Fruit fly (Drosophila melanogaster) whole organism, pupa: ENCODE data around the gene nes.

Experiments used
- CG10348 ChIP-seq: fragments of 200-800 bp; sonication (Bioruptor generic); IDR thresholded peaks from 2 replicates; pipeline ENCODE4 v1.3.6; 2022; ENCODE audit warnings: missing biosample characterization, missing genetic modification characterization
- CG12605 ChIP-seq: fragments of 200-800 bp; sonication (Bioruptor generic); IDR thresholded peaks from 2 replicates; pipeline ENCODE4 v1.3.6; 2022; ENCODE audit warnings: missing biosample characterization, missing genetic modification characterization
- CG13204 ChIP-seq: fragments of 200-800 bp; sonication (Bioruptor generic); optimal IDR thresholded peaks from 2 replicates; lab custom pipeline; 2018; ENCODE audit warnings: missing biosample characterization, mild to moderate bottlenecking, missing genetic modification characterization, moderate library complexity
- CG14655 ChIP-seq: fragments of 200-800 bp; sonication (Bioruptor generic); optimal IDR thresholded peaks from 3 replicates; lab custom pipeline; 2017; ENCODE audit warnings: mild to moderate bottlenecking, missing biosample characterization, missing genetic modification reagents, missing genetic modification characterization
- CG15710 ChIP-seq: fragments of 200-800 bp; sonication (Bioruptor generic); optimal IDR thresholded peaks from 2 replicates; lab custom pipeline; 2018; ENCODE audit warnings: missing biosample characterization, mild to moderate bottlenecking, missing genetic modification characterization, moderate library complexity
- CG17806 ChIP-seq: fragments of 200-800 bp; sonication (Bioruptor generic); optimal IDR thresholded peaks from 2 replicates; lab custom pipeline; 2018; ENCODE audit warnings: missing biosample characterization, mild to moderate bottlenecking, missing genetic modification characterization, moderate library complexity
- CG32121 ChIP-seq: fragments of 200-800 bp; sonication (Bioruptor generic); IDR thresholded peaks from 2 replicates; pipeline ENCODE4 v1.3.6; 2022; ENCODE audit warnings: missing biosample characterization, missing genetic modification characterization
- CG34367 ChIP-seq: fragments of 200-800 bp; sonication (Bioruptor generic); optimal IDR thresholded peaks from 2 replicates; lab custom pipeline; 2018; ENCODE audit warnings: missing biosample characterization, mild to moderate bottlenecking, missing genetic modification characterization
- CG4496 ChIP-seq: fragments of 200-800 bp; sonication (Bioruptor generic); IDR thresholded peaks from 3 replicates; pipeline ENCODE4 v1.3.6; 2022; ENCODE audit warnings: missing biosample characterization, missing genetic modification characterization
- CG8159 ChIP-seq: fragments of 200-800 bp; sonication (Bioruptor generic); optimal IDR thresholded peaks from 3 replicates; lab custom pipeline; 2018; ENCODE audit warnings: missing biosample characterization, mild to moderate bottlenecking, missing genetic modification characterization, moderate library complexity
- CG8301 ChIP-seq: fragments of 200-800 bp; sonication (Bioruptor generic); optimal IDR thresholded peaks from 2 replicates; lab custom pipeline; 2018; ENCODE audit warnings: missing biosample characterization, mild to moderate bottlenecking, missing genetic modification characterization
- CG9948 ChIP-seq: fragments of 200-800 bp; sonication (Bioruptor generic); optimal IDR thresholded peaks from 2 replicates; lab custom pipeline; 2018; ENCODE audit warnings: missing biosample characterization, mild to moderate bottlenecking, missing genetic modification characterization, moderate library complexity
- D1 ChIP-seq: fragments of 200-800 bp; sonication (Bioruptor generic); optimal IDR thresholded peaks from 2 replicates; lab custom pipeline; 2018; ENCODE audit warnings: missing biosample characterization, mild to moderate bottlenecking, missing genetic modification characterization, moderate library complexity
- EcR ChIP-seq: fragments of 200-800 bp; sonication (Bioruptor generic); optimal IDR thresholded peaks from 3 replicates; lab custom pipeline; 2019; ENCODE audit warnings: missing biosample characterization, missing genetic modification characterization, mild to moderate bottlenecking, moderate library complexity, missing genetic modification reagents
- Ets98B ChIP-seq: fragments of 200-800 bp; sonication (Bioruptor generic); IDR thresholded peaks from 2 replicates; pipeline ENCODE4 v1.3.6; 2022; ENCODE audit warnings: missing biosample characterization, missing genetic modification characterization
- Pif1A ChIP-seq: fragments of 200-800 bp; sonication (Bioruptor generic); optimal IDR thresholded peaks from 3 replicates; lab custom pipeline; 2016; ENCODE audit warnings: missing biosample characterization, missing genetic modification characterization
- Pif1B ChIP-seq: fragments of 200-800 bp; sonication (Bioruptor generic); optimal IDR thresholded peaks from 3 replicates; lab custom pipeline; 2016; ENCODE audit warnings: missing biosample characterization, missing genetic modification characterization
- Snoo ChIP-seq: fragments of 200-800 bp; sonication (Bioruptor generic); optimal IDR thresholded peaks from 3 replicates; lab custom pipeline; 2017; ENCODE audit warnings: missing biosample characterization, mild to moderate bottlenecking, missing genetic modification characterization, inconsistent platforms
- fd96Ca ChIP-seq: fragments of 200-800 bp; sonication (Bioruptor generic); IDR thresholded peaks from 3 replicates; pipeline ENCODE4 v1.3.6; 2022; ENCODE audit warnings: missing biosample characterization, missing genetic modification characterization
- gl ChIP-seq: fragments of 200-800 bp; sonication (Bioruptor generic); optimal IDR thresholded peaks from 2 replicates; lab custom pipeline; 2018; ENCODE audit warnings: missing biosample characterization, mild to moderate bottlenecking, missing genetic modification characterization
- rn ChIP-seq: fragments of 200-800 bp; sonication (Bioruptor generic); IDR thresholded peaks from 2 replicates; pipeline ENCODE4 v1.3.6; 2022; ENCODE audit warnings: missing biosample characterization, missing genetic modification characterization

Gene nes

DNA sequence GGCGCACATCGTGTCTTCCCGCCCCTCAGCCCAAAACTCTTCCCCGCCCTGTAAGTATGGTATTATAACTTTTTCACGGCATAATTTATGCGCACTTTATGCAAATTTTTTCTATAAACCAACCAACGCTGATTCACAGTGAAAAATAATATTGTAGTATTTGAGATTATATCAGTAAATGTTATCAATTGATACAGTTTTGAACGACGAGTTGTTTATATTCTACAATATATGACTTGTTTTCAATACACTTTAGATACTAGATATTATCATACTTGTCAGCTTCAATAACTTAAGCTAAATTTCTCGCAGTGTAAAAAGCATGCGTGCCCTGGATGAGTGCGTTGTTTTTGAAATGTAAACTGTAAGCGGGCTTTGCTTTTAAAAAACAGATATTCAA, 44.1 kb downstream of the nes start:
- no peak for TF ChIP-seq Ets98B (GFP tag; lab: Robert Waterston, UW)
- no peak for TF ChIP-seq Pif1A (GFP tag; lab: Kevin White, UChicago)
- TF ChIP-seq CG15710 (tag; lab: Kevin White, UChicago): no peak
- peak; percentile 19 for TF ChIP-seq CG17806
- TF ChIP-seq CG14655 (GFP tag; lab: Kevin White, UChicago): peak; percentile 12
- no peak for TF ChIP-seq CG13204
- no peak for TF ChIP-seq Snoo
- no peak for TF ChIP-seq Pif1B (GFP tag; lab: Kevin White, UChicago)
- no peak for TF ChIP-seq D1 (tag; lab: Kevin White, UChicago)
- no peak for TF ChIP-seq CG34367 (tag; lab: Kevin White, UChicago)
- TF ChIP-seq gl: no peak
- no peak for TF ChIP-seq CG8159
- TF ChIP-seq CG10348 (GFP tag; lab: Robert Waterston, UW): no peak
- peak; percentile 10 for TF ChIP-seq CG9948
- no peak for TF ChIP-seq CG32121 (GFP tag; lab: Robert Waterston, UW)
- TF ChIP-seq CG8301 (tag; lab: Kevin White, UChicago): peak; percentile 23
- TF ChIP-seq rn: no peak
- no peak for TF ChIP-seq CG12605 (GFP tag; lab: Robert Waterston, UW)
- no peak for TF ChIP-seq CG4496 (GFP tag; lab: Robert Waterston, UW)
- TF ChIP-seq EcR (GFP tag; lab: Kevin White, UChicago): no peak
- TF ChIP-seq fd96Ca: no peak

DNA sequence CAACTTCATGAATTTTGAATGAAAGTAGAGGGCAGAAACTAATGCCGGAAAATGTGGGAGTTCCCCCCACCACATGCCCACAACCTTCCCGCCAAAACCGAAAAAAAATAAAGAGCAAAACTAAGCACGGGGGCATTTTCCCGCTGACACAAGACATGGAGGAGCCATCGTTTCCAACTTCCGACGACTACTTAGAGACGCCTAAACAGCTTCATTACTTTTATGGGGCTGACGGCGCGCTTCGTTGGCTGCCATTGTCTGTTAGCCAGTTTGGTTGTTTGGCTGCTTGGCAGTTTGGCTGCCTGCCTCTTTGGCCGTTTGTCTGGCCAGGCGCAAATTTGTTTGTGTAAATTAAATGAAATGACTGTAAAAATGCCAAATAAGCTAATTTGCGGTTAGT, 46.3 kb downstream of the nes start:
- no peak for TF ChIP-seq CG8301 (tag; lab: Kevin White, UChicago)
- no peak for TF ChIP-seq fd96Ca
- TF ChIP-seq CG4496 (GFP tag; lab: Robert Waterston, UW): no peak
- TF ChIP-seq CG13204: no peak
- no peak for TF ChIP-seq CG12605 (GFP tag; lab: Robert Waterston, UW)
- no peak for TF ChIP-seq CG8159
- no peak for TF ChIP-seq CG14655 (GFP tag; lab: Kevin White, UChicago)
- TF ChIP-seq gl: no peak
- TF ChIP-seq D1 (tag; lab: Kevin White, UChicago): no peak
- TF ChIP-seq Snoo: no peak
- no peak for TF ChIP-seq CG15710 (tag; lab: Kevin White, UChicago)
- no peak for TF ChIP-seq CG34367 (tag; lab: Kevin White, UChicago)
- TF ChIP-seq Pif1A (GFP tag; lab: Kevin White, UChicago): no peak
